Fruit fly (Drosophila melanogaster) ovary, adult (tissue): ENCODE results near the gene CG12362.

Experiments
- CG17801 ChIP-seq: fragments of 200-800 bp; optimal IDR thresholded peaks from 2 replicates; lab custom pipeline; 2019; ENCODE audit warnings: missing biosample characterization, mild to moderate bottlenecking, missing genetic modification characterization, moderate library complexity; ENCODE audit not compliant: partially characterized antibody

Gene CG12362

dm6 chr3L:10381857-10382256 is 30.8 kb upstream of the CG12362 start:
- TF ChIP-seq CG17801 (GFP tag; lab: Kevin White, UChicago): no peak

DNA sequence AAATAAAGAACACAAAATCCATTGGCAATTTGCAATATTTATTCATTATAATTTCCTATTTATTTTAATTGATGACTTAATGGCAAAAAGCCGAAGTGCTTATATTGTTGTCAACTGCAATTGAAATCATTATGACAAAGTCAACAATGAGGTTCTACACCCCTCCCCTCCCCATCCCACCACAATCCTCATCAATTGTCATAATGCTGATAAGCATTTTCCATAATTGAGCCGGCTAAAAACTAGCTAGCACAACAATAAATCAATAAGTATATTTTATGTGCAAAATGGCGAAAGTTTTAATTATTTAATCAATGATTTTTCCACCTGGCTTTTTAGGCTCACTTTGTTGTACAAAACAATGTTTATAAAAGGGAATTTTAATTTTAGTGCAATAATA is 29.7 kb upstream of the CG12362 start:
- TF ChIP-seq CG17801 (GFP tag; lab: Kevin White, UChicago): no peak

DNA sequence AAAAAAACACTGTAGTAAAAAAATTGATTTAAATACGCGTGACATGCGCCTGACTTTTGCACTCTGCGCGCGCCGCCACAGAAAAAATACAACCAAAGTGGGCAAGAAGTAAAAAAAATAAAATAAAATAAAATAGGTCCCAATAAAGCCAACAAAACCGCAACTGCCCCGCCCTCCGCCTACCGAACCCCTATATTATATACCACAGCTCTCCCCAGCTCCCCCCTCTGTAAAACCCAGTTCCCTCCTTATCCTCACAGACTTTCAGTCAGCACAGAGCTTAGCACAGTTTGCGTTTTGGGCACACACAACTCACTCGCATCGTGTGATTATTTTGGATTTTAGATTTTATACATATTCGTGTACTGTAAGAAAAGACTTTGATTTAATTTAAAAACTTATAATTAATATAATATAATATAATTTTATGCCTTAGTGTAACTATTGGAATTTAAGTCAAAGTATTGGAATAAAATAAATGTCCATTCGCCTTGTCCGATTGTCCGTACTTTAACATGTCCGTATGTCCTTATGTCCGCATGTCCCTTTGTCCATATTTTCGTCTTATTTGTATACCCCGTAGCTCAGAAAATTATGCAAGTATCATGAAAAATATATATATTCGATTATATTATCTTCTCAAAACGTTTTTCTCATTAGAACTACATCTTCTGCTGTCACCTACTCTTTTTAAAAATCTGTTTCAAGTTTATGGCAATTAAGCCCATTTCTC is 27.7 kb upstream of the CG12362 start:
- no peak for TF ChIP-seq CG17801 (GFP tag; lab: Kevin White, UChicago)

DNA sequence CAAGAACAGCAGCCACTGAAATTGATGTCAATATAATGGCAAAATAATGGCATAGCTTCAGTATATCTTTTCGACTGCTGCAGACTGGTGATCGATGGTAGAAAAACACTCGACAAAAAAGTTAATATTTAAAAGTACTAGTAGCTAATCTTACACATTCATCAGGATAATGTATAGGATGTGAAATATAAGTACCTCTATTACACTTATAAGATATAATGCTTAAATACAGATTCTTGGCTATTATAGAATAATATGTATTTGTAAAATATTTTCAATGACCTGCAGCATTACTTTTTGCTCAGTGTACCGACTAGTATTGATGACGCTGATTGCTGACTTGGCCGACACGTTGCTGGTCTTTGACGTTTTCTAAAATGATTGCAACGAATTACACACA is 26.4 kb upstream of the CG12362 start:
- no peak for TF ChIP-seq CG17801 (GFP tag; lab: Kevin White, UChicago)

DNA sequence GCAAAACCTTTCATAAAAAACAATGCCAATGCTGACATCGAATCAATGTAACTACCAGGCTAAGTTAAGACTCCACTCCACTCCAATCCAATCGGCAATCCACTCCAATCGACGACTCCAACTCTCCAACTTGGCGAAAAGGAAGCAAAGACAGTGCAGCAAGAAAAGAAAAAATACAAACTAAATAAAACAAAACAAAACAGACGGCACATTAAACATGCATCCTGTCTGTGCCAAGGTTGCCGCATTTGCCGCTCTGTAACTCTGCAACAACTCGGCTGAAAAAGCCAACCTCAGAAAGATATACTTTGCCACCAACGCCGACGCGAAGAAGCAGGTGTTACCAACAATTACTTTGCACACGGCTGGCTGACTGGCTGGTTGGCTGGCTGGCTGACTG is 26.0 kb upstream of the CG12362 start:
- TF ChIP-seq CG17801 (GFP tag; lab: Kevin White, UChicago): no peak

DNA sequence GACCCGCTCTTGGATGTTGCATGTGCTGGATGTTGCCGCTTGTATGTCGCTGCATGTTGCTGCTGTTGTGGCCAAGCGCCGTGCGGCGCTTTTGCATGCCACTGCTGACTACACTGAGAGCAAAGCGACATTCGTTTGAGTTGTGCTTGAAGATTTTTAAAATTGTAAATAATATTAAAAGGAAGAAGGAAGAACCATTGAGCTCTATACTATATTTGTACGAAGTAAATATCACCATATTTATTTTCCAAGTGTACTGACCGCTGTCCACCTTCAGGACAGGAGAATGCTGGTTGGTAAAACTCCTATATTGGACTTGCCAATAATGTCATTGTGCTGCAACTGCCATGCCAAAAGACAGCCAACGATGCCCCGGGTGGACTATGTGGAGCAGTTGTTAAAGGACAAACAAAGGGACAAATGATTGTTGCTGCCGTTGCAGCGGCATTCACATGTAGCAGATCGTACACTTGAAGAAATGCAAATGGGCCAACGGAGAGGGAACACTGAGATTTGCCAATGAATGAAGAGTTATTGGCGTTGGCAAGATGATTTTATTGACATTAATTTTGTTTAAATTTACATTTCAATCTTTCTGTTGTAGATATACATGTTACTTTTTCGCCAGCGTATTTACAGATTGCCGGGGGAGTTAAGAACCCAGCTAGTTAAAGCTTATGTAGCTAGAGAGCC is 25.2 kb upstream of the CG12362 start:
- TF ChIP-seq CG17801 (GFP tag; lab: Kevin White, UChicago): no peak

DNA sequence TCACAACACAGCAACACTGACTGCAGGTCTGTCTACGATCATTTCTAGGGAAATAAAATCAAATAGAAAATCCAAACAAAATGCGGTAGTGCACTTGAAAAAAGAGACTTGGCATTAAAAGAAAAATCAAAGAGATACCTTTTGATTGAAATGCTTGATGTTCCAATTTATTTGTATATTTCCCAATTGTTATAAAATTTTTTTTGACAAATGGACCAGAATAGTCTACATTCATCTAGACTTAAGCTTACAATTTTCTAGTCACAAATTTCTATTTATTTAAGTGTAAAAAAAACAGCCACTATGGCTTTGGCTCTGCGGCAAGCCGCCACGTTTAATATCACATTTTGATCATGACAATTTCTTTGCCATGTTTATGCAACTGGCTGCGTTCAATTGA is 23.5 kb upstream of the CG12362 start:
- TF ChIP-seq CG17801 (GFP tag; lab: Kevin White, UChicago): no peak

dm6 chr3L:10389900-10390299 is 22.7 kb upstream of the CG12362 start:
- no peak for TF ChIP-seq CG17801 (GFP tag; lab: Kevin White, UChicago)

dm6 chr3L:10390947-10391346 is 21.7 kb upstream of the CG12362 start:
- no peak for TF ChIP-seq CG17801 (GFP tag; lab: Kevin White, UChicago)

DNA sequence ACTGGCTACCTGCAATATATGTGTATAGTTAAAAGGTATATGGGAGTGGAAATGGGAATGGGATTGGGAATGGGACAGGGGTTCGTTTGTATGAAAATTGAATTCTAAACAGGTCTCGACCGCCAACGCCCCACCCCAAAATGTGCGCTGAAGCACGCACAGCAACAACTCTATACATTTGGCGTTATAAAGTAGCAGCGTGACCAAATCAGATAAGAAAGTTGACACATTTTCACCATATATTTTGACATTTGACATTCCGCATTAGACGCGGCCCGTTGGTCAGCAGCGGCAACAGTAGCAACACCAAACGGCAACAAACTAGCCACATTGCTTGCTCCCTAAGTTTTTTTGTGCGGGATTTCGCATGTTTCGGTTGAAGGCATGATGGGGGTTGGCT is 20.6 kb upstream of the CG12362 start:
- TF ChIP-seq CG17801 (GFP tag; lab: Kevin White, UChicago): no peak

DNA sequence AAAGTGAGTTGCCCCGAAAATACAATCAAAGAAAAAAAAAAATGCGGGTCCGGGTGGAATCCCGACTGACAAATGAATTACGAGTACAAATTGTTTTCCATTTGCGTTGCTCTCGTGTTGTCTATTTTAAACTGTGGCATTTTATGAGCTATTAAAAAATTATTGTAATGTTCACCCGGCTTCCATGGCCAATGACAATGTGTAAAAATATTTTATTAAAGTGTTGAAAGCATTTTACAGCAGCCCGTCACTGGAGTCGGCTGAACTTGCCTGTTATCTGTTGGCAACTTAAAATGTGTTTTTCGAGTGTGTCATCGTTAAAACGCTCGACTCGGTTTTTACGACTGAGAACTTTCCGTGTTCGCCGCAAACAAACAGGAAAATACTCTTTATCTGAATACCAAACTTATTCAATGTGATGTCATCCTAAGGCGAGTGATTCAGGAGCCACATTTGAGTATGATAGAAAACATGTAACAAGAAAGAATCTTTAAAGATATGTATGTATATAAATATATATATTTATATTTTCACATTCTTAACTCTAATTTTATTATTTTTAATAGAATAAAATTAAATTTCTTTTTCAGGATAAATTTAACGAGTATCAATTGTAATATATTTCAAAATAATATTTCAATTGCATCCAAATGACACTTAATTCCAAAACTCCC is 19.9 kb upstream of the CG12362 start:
- no peak for TF ChIP-seq CG17801 (GFP tag; lab: Kevin White, UChicago)

- TF ChIP-seq CG17801 (GFP tag; lab: Kevin White, UChicago): no peak
Observed at dm6 chr3L:10396500-10396899, 16.1 kb upstream of the CG12362 start.

DNA sequence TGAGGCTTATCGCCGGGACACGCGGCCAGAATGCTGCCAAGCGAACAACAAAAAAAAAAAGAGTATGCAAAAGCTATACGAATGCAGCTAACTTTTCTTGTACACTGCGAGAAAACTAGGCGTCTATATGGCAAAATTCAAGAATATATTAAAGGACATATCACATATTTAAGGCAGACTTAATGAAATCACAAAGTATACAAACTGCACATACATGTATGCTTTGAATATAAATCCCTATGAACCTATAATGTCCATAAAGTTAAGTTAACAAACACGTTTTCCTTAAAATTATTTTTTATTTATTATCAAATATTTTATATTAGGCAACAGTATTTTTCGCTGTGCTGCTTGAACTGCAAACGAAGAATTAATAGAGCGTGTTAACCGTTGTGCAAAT is 13.9 kb upstream of the CG12362 start:
- no peak for TF ChIP-seq CG17801 (GFP tag; lab: Kevin White, UChicago)

- no peak for TF ChIP-seq CG17801 (GFP tag; lab: Kevin White, UChicago)
Observed at dm6 chr3L:10407743-10408142, 4.9 kb upstream of the CG12362 start.

- no peak for TF ChIP-seq CG17801 (GFP tag; lab: Kevin White, UChicago)
Observed at dm6 chr3L:10409511-10409910, 3.1 kb upstream of the CG12362 start.

- no peak for TF ChIP-seq CG17801 (GFP tag; lab: Kevin White, UChicago)
Observed at dm6 chr3L:10411611-10412010, 1.0 kb upstream of the CG12362 start.
